Fruit fly (Drosophila melanogaster): ENCODE measurements around the gene t-cup.

t-cup gene

dm6 chr2L:12535637-12536038 lies 38.5 kb upstream of the t-cup start (continued):
- TF ChIP-seq eyg (GFP tag; optimal IDR thresholded peaks at IDR 0.05) (no peak), trh (GFP tag; optimal IDR thresholded peaks at IDR 0.05) (no peak), Eip74EF (GFP tag; optimal IDR thresholded peaks at IDR 0.05) (peak in 1 of 2 experiments; percentile 78), CG18599 (GFP tag; optimal IDR thresholded peaks at IDR 0.05) (peak; percentile 83), sug (tag; optimal IDR thresholded peaks at IDR 0.05) (peak; percentile 92), CG1832 (GFP tag; optimal IDR thresholded peaks at IDR 0.05) (no peak), hth (optimal IDR thresholded peaks at IDR 0.05) (no peak), disco-r (GFP tag; optimal IDR thresholded peaks at IDR 0.05) (no peak), CG3407 (GFP tag; optimal IDR thresholded peaks at IDR 0.05) (peak; percentile 52), Adf1 (GFP tag; IDR thresholded peaks at IDR 0.05) (peak; percentile 42), NC2α (GFP tag; optimal IDR thresholded peaks at IDR 0.05) (no peak), luna (GFP tag; optimal IDR thresholded peaks at IDR 0.05) (no peak), tgo (GFP tag; IDR thresholded peaks at IDR 0.05) (peak; percentile 19; the same call in 1 of the 3 replicates), Awh (GFP tag; IDR thresholded peaks at IDR 0.05) (peak; percentile 49; the same call in 1 of the 2 replicates), CG9932 (GFP tag; IDR thresholded peaks at IDR 0.05) (peak; percentile 39; the same call in 1 of the 2 replicates), CG4854 (GFP tag; optimal IDR thresholded peaks at IDR 0.05) (no peak), NC2β (GFP tag; optimal IDR thresholded peaks at IDR 0.05) (no peak), CG9817 (tag; optimal IDR thresholded peaks at IDR 0.05) (peak; percentile 13), CG3065 (GFP tag; optimal IDR thresholded peaks at IDR 0.05) (no peak), prd (optimal IDR thresholded peaks at IDR 0.05) (no peak), prd (GFP tag; IDR thresholded peaks at IDR 0.05) (peak; percentile 56; the same call in 1 of the 3 replicates), Optix (GFP tag; IDR thresholded peaks at IDR 0.05) (0 out of 3 replicates have a peak, but pooled peaks have one; percentile 26), CG3838 (GFP tag; optimal IDR thresholded peaks at IDR 0.05) (no peak), mirr (GFP tag; optimal IDR thresholded peaks at IDR 0.05) (peak; percentile 95), Myb (GFP tag; optimal IDR thresholded peaks at IDR 0.05) (peak; percentile 7), CG4360 (GFP tag; IDR thresholded peaks at IDR 0.05) (no peak), Mrtf (GFP tag; IDR thresholded peaks at IDR 0.05) (0 out of 3 replicates have a peak, but pooled peaks have one; percentile 30), jumu (GFP tag; optimal IDR thresholded peaks at IDR 0.05) (no peak), inv (GFP tag; IDR thresholded peaks at IDR 0.05; ENCODE audit: partially characterized antibody) (no peak), cas (GFP tag; IDR thresholded peaks at IDR 0.05) (no peak), CG4404 (GFP tag; IDR thresholded peaks at IDR 0.05) (no peak), CG3163 (GFP tag; optimal IDR thresholded peaks at IDR 0.05) (peak; percentile 53), CG12769 (tag; optimal IDR thresholded peaks at IDR 0.05) (peak; percentile 84), kah (GFP tag; optimal IDR thresholded peaks at IDR 0.05) (peak; percentile 62), pb (GFP tag; optimal IDR thresholded peaks at IDR 0.05) (no peak), Meics (GFP tag; optimal IDR thresholded peaks at IDR 0.05) (peak; percentile 84), Hsf (GFP tag; optimal IDR thresholded peaks at IDR 0.05) (peak; percentile 23), gsb-n (tag; optimal IDR thresholded peaks at IDR 0.05) (peak; percentile 50), CG11398 (GFP tag; optimal IDR thresholded peaks at IDR 0.05) (peak; percentile 19), CG9797 (GFP tag; optimal IDR thresholded peaks at IDR 0.05) (peak; percentile 10), Dfd (GFP tag; optimal IDR thresholded peaks at IDR 0.05) (no peak), CG11504 (tag; optimal IDR thresholded peaks at IDR 0.05) (peak; percentile 50), CG10321 (GFP tag; IDR thresholded peaks at IDR 0.05) (no peak), CG14050 (GFP tag; IDR thresholded peaks at IDR 0.05) (no peak), Nf-YB (GFP tag; optimal IDR thresholded peaks at IDR 0.05) (peak; percentile 20), p53 (GFP tag; optimal IDR thresholded peaks at IDR 0.05) (no peak), ap (GFP tag; IDR thresholded peaks at IDR 0.05) (no peak), CG6791 (GFP tag; IDR thresholded peaks at IDR 0.05; ENCODE audit: partially characterized antibody) (no peak), Sin3A (optimal IDR thresholded peaks at IDR 0.05) (no peak), zen2 (GFP tag; IDR thresholded peaks at IDR 0.05; ENCODE audit: partially characterized antibody) (no peak), CG15479 (GFP tag; optimal IDR thresholded peaks at IDR 0.05) (peak; percentile 2), BEAF-32 (GFP tag; optimal IDR thresholded peaks at IDR 0.05) (no peak)
